Worm (Caenorhabditis elegans): ENCODE results near the gene tag-124.
A peak's percentile ranks its signal among the peaks of the same experiment; 100 is the strongest.

The tag-124 gene

ce11 chrII:9621121-9621520, 30.0 kb downstream of the tag-124 start (continued):
- no peak for TF ChIP-seq ceh-62 (tag; optimal IDR thresholded peaks at IDR 0.05)
- TF ChIP-seq egl-43 (GFP tag; IDR thresholded peaks at IDR 0.05), result peak; percentile 57; the same call in 1 of the 2 replicates
- no peak for TF ChIP-seq lsy-2 (tag; optimal IDR thresholded peaks at IDR 0.05)
- TF ChIP-seq pha-4 (GFP tag; IDR thresholded peaks at IDR 0.05), result no peak; the same call in none of the 2 replicates
- TF ChIP-seq pha-4 (tag; optimal IDR thresholded peaks at IDR 0.05), result peak; percentile 37
- no peak for TF ChIP-seq gei-8 (GFP tag; optimal IDR thresholded peaks at IDR 0.05)
- TF ChIP-seq duxl-1 (tag; optimal IDR thresholded peaks at IDR 0.05; ENCODE audit: poor library complexity), result no peak
- TF ChIP-seq ama-1 (optimal IDR thresholded peaks at IDR 0.05), result peak; percentile 26

- no peak for TF ChIP-seq Y75B8A.6 (GFP tag; IDR thresholded peaks at IDR 0.05)
- TF ChIP-seq tag-97 (GFP tag; IDR thresholded peaks at IDR 0.05), result no peak
- peak; percentile 17; the same call in 1 of the 2 replicates for TF ChIP-seq pha-4 (GFP tag; IDR thresholded peaks at IDR 0.05)
- TF ChIP-seq pha-4 (tag; optimal IDR thresholded peaks at IDR 0.05), result peak; percentile 59
- no peak for TF ChIP-seq cey-2 (tag; optimal IDR thresholded peaks at IDR 0.05; ENCODE audit: borderline replicate concordance, insufficient read depth)
- TF ChIP-seq hlh-30 (tag; optimal IDR thresholded peaks at IDR 0.05; ENCODE audit: insufficient read depth), result peak; percentile 92
- no peak for TF ChIP-seq F49E8.2 (tag; optimal IDR thresholded peaks at IDR 0.05; ENCODE audit: borderline replicate concordance)
- TF ChIP-seq nhr-102 (tag; optimal IDR thresholded peaks at IDR 0.05), result peak; percentile 1
- TF ChIP-seq zfp-2 (tag; optimal IDR thresholded peaks at IDR 0.05), result no peak
- peak; percentile 61 for TF ChIP-seq nhr-28 (tag; optimal IDR thresholded peaks at IDR 0.05)
- TF ChIP-seq nhr-11 (tag; optimal IDR thresholded peaks at IDR 0.05), result peak; percentile 22
- TF ChIP-seq ces-1 (GFP tag; optimal IDR thresholded peaks at IDR 0.05), result no peak
- TF ChIP-seq ztf-11 (tag; optimal IDR thresholded peaks at IDR 0.05), result no peak
- peak; percentile 39 for TF ChIP-seq mep-1 (tag; optimal IDR thresholded peaks at IDR 0.05)
- peak in 1 of 2 experiments; percentile 34 for TF ChIP-seq daf-16 (GFP tag; optimal IDR thresholded peaks at IDR 0.05)
- TF ChIP-seq daf-16 (tag; optimal IDR thresholded peaks at IDR 0.05), result peak; percentile 29
- TF ChIP-seq lin-1 (GFP tag; IDR thresholded peaks at IDR 0.05), result peak; percentile 28; the same call in 1 of the 2 replicates
- no peak for TF ChIP-seq lsy-2 (tag; optimal IDR thresholded peaks at IDR 0.05)
- no peak for TF ChIP-seq F26F4.8 (GFP tag; conservative IDR thresholded peaks at IDR 0.05)
- peak; percentile 73 for TF ChIP-seq hlh-11 (tag; optimal IDR thresholded peaks at IDR 0.05)
- no peak for TF ChIP-seq F10B5.3 (tag; optimal IDR thresholded peaks at IDR 0.05)
- no peak for TF ChIP-seq zag-1 (tag; optimal IDR thresholded peaks at IDR 0.05)
- TF ChIP-seq dve-1 (tag; optimal IDR thresholded peaks at IDR 0.05; ENCODE audit: insufficient read depth), result peak; percentile 63
- peak; percentile 52 for TF ChIP-seq tra-1 (GFP tag; IDR thresholded peaks at IDR 0.05)
- TF ChIP-seq unc-62 (GFP tag; optimal IDR thresholded peaks at IDR 0.05 in 1 of 2), result peak in 1 of 2 experiments; percentile 61
- no peak for TF ChIP-seq unc-62 (tag; optimal IDR thresholded peaks at IDR 0.05)
- TF ChIP-seq dmd-6 (GFP tag; IDR thresholded peaks at IDR 0.05), result peak; percentile 76
- TF ChIP-seq hif-1 (tag; optimal IDR thresholded peaks at IDR 0.05), result peak in 1 of 2 experiments; percentile 12
- peak; percentile 56 for TF ChIP-seq T20F7.1 (GFP tag; optimal IDR thresholded peaks at IDR 0.05)
- peak; percentile 12 for TF ChIP-seq mes-2 (tag; optimal IDR thresholded peaks at IDR 0.05; ENCODE audit: poor library complexity, severe bottlenecking)
- TF ChIP-seq mdl-1 (tag; optimal IDR thresholded peaks at IDR 0.05), result peak in 1 of 2 experiments; percentile 68
- no peak for TF ChIP-seq ZK546.5 (tag; optimal IDR thresholded peaks at IDR 0.05)
- 0 out of 2 replicates have a peak, but pooled peaks have one; percentile 27 for TF ChIP-seq snpc-1.2 (GFP tag; IDR thresholded peaks at IDR 0.05)
Observed at ce11 chrII:9621913-9622348, 30.8 kb downstream of the tag-124 start.

All from whole organism, L4 larva.